Fruit fly (Drosophila melanogaster) whole organism, embryonic: Measurements from ENCODE around the gene CG12992.

ENCODE experiments used
- Antp ChIP-seq: fragments of 200-800 bp; sonication (Bioruptor generic); optimal IDR thresholded peaks from 3 replicates; lab custom pipeline; 2016; ENCODE audit warnings: missing biosample characterization, missing genetic modification characterization
- Atf3 ChIP-seq: fragments of 200-800 bp; sonication (Bioruptor generic); optimal IDR thresholded peaks from 3 replicates; lab custom pipeline; 2016; ENCODE audit warnings: missing biosample characterization, missing genetic modification characterization
- CG10321 ChIP-seq: fragments of 200-800 bp; sonication (Bioruptor generic); IDR thresholded peaks from 2 replicates; pipeline ENCODE4 v1.3.6; 2022; ENCODE audit warnings: missing biosample characterization, missing genetic modification characterization
- CG11695 ChIP-seq: fragments of 200-800 bp; sonication (Bioruptor generic); IDR thresholded peaks from 3 replicates; pipeline ENCODE4 v1.3.6; 2022; ENCODE audit warnings: missing biosample characterization, missing genetic modification characterization
- CG11696 ChIP-seq: fragments of 200-800 bp; sonication (Bioruptor generic); IDR thresholded peaks from 2 replicates; pipeline ENCODE4 v1.3.6; 2022; ENCODE audit warnings: missing biosample characterization, missing genetic modification characterization
- CG12071 ChIP-seq: fragments of 200-800 bp; sonication (Bioruptor generic); optimal IDR thresholded peaks from 3 replicates; lab custom pipeline; 2018; ENCODE audit warnings: missing biosample characterization, mild to moderate bottlenecking, missing genetic modification characterization
- CG12299 ChIP-seq: fragments of 200-800 bp; sonication (Bioruptor generic); optimal IDR thresholded peaks from 2 replicates; lab custom pipeline; 2018; ENCODE audit warnings: missing biosample characterization, mild to moderate bottlenecking, missing genetic modification characterization
- CG13424 ChIP-seq: fragments of 200-800 bp; sonication (Bioruptor generic); optimal IDR thresholded peaks from 2 replicates; lab custom pipeline; 2019; ENCODE audit warnings: missing biosample characterization, mild to moderate bottlenecking, missing genetic modification characterization, moderate library complexity
- CG14965 ChIP-seq: fragments of 200-800 bp; sonication (Bioruptor generic); optimal IDR thresholded peaks from 2 replicates; lab custom pipeline; 2016; ENCODE audit warnings: missing biosample characterization, missing genetic modification characterization, borderline replicate concordance
- CG15073 ChIP-seq: fragments of 200-800 bp; sonication (Bioruptor generic); optimal IDR thresholded peaks from 2 replicates; lab custom pipeline; 2016; ENCODE audit warnings: missing biosample characterization, missing genetic modification characterization
- CG17328 ChIP-seq: fragments of 200-800 bp; sonication (Bioruptor generic); IDR thresholded peaks from 2 replicates; pipeline ENCODE4 v1.3.6; 2022; ENCODE audit warnings: missing biosample characterization, missing genetic modification characterization
- CG17612 ChIP-seq: fragments of 200-800 bp; sonication (Bioruptor generic); IDR thresholded peaks from 2 replicates; pipeline ENCODE4 v1.3.6; 2022; ENCODE audit warnings: missing biosample characterization, missing genetic modification characterization
- CG1792 ChIP-seq: fragments of 200-800 bp; sonication (Bioruptor generic); optimal IDR thresholded peaks from 2 replicates; lab custom pipeline; 2016; ENCODE audit warnings: missing biosample characterization, missing genetic modification characterization
- CG18262 ChIP-seq: fragments of 200-800 bp; optimal IDR thresholded peaks from 3 replicates; lab custom pipeline; 2019; ENCODE audit warnings: missing biosample characterization, mild to moderate bottlenecking, missing genetic modification characterization, moderate library complexity
- CG31365 ChIP-seq: fragments of 200-800 bp; sonication (Bioruptor generic); optimal IDR thresholded peaks from 2 replicates; lab custom pipeline; 2018; ENCODE audit warnings: missing biosample characterization, mild to moderate bottlenecking, missing genetic modification characterization
- CG32532 ChIP-seq: fragments of 200-800 bp; sonication (Bioruptor generic); IDR thresholded peaks from 2 replicates; pipeline ENCODE4 v1.3.6; 2022; ENCODE audit warnings: missing biosample characterization, missing genetic modification characterization
- CG3995 ChIP-seq: fragments of 200-800 bp; sonication (Bioruptor generic); optimal IDR thresholded peaks from 3 replicates; lab custom pipeline; 2016; ENCODE audit warnings: missing biosample characterization, missing genetic modification characterization
- CG43689 ChIP-seq: fragments of 200-800 bp; sonication (Bioruptor generic); IDR thresholded peaks from 2 replicates; pipeline ENCODE4 v1.3.6; 2022; ENCODE audit warnings: missing biosample characterization, missing genetic modification characterization
- CG6254 ChIP-seq: fragments of 200-800 bp; sonication (Bioruptor generic); optimal IDR thresholded peaks from 3 replicates; lab custom pipeline; 2017; ENCODE audit warnings: mild to moderate bottlenecking, missing biosample characterization, missing genetic modification reagents, missing genetic modification characterization
- CG8944 ChIP-seq: fragments of 200-800 bp; sonication (Bioruptor generic); optimal IDR thresholded peaks from 3 replicates; lab custom pipeline; 2016; ENCODE audit warnings: missing biosample characterization, missing genetic modification characterization
- CrebB ChIP-seq: fragments of 200-800 bp; sonication (Bioruptor generic); optimal IDR thresholded peaks from 3 replicates; lab custom pipeline; 2018; ENCODE audit warnings: missing biosample characterization, mild to moderate bottlenecking, missing genetic modification characterization
- D19B ChIP-seq: fragments of 200-800 bp; sonication (Bioruptor generic); optimal IDR thresholded peaks from 2 replicates; lab custom pipeline; 2017; ENCODE audit warnings: missing biosample characterization, mild to moderate bottlenecking, missing genetic modification characterization
- Dbx ChIP-seq: fragments of 200-800 bp; sonication (Bioruptor generic); IDR thresholded peaks from 3 replicates; pipeline ENCODE4 v1.3.6; 2022; ENCODE audit warnings: missing biosample characterization, missing genetic modification characterization
- Dip2 ChIP-seq: fragments of 200-800 bp; sonication (Bioruptor generic); IDR thresholded peaks from 2 replicates; pipeline ENCODE4 v1.3.6; 2022; ENCODE audit warnings: missing biosample characterization, missing genetic modification characterization
- Dp ChIP-seq: fragments of 200-800 bp; sonication (Bioruptor generic); optimal IDR thresholded peaks from 2 replicates; lab custom pipeline; 2018; ENCODE audit warnings: missing biosample characterization, mild to moderate bottlenecking, missing genetic modification characterization, moderate library complexity
- Drgx ChIP-seq: fragments of 200-800 bp; sonication (Bioruptor generic); IDR thresholded peaks from 2 replicates; pipeline ENCODE4 v1.3.6; 2022; ENCODE audit warnings: missing biosample characterization, missing genetic modification characterization
- HLH54F ChIP-seq: fragments of 200-800 bp; sonication (Bioruptor generic); optimal IDR thresholded peaks from 3 replicates; lab custom pipeline; 2016; ENCODE audit warnings: missing biosample characterization, missing genetic modification characterization
- Hmx ChIP-seq: fragments of 200-800 bp; sonication (Bioruptor generic); optimal IDR thresholded peaks from 2 replicates; lab custom pipeline; 2016; ENCODE audit warnings: missing biosample characterization, missing genetic modification characterization
- Kr ChIP-seq: fragments of 200-800 bp; sonication (Bioruptor generic); optimal IDR thresholded peaks from 2 replicates; lab custom pipeline; 2017; ENCODE audit warnings: missing biosample characterization, mild to moderate bottlenecking, missing genetic modification characterization
- Lhr ChIP-seq: fragments of 200-800 bp; sonication (Bioruptor generic); optimal IDR thresholded peaks from 3 replicates; lab custom pipeline; 2017; ENCODE audit warnings: mild to moderate bottlenecking, missing biosample characterization, missing genetic modification reagents, missing genetic modification characterization
- MTF-1 ChIP-seq: fragments of 200-800 bp; sonication (Bioruptor generic); optimal IDR thresholded peaks from 2 replicates; lab custom pipeline; 2018; ENCODE audit warnings: missing biosample characterization, mild to moderate bottlenecking, missing genetic modification characterization, borderline replicate concordance
- NFAT ChIP-seq: fragments of 200-800 bp; sonication (Bioruptor generic); IDR thresholded peaks from 2 replicates; pipeline ENCODE4 v1.3.6; 2022; ENCODE audit warnings: missing biosample characterization, missing genetic modification characterization
- PHDP ChIP-seq: fragments of 200-800 bp; sonication (Bioruptor generic); optimal IDR thresholded peaks from 3 replicates; lab custom pipeline; 2018; ENCODE audit warnings: missing biosample characterization, mild to moderate bottlenecking, missing genetic modification characterization, moderate library complexity
- Rfx ChIP-seq: fragments of 200-800 bp; sonication (Bioruptor generic); IDR thresholded peaks from 2 replicates; pipeline ENCODE4 v1.3.6; 2022; ENCODE audit warnings: missing biosample characterization, missing genetic modification characterization
- Xbp1 ChIP-seq: fragments of 200-800 bp; sonication (Bioruptor generic); optimal IDR thresholded peaks from 3 replicates; lab custom pipeline; 2016; ENCODE audit warnings: missing biosample characterization, mild to moderate bottlenecking, missing genetic modification characterization
- ab ChIP-seq: fragments of 200-800 bp; sonication (Bioruptor generic); optimal IDR thresholded peaks from 2 replicates; lab custom pipeline; 2016; ENCODE audit warnings: missing biosample characterization, missing genetic modification characterization
- dati ChIP-seq: fragments of 200-800 bp; sonication (Bioruptor generic); IDR thresholded peaks from 2 replicates; pipeline ENCODE4 v1.3.6; 2022; ENCODE audit warnings: missing biosample characterization, missing genetic modification characterization
- disco-r ChIP-seq: fragments of 200-800 bp; sonication (Bioruptor generic); optimal IDR thresholded peaks from 2 replicates; lab custom pipeline; 2016; ENCODE audit warnings: missing biosample characterization, missing genetic modification characterization
- gsb-n ChIP-seq: fragments of 200-800 bp; sonication (Bioruptor generic); optimal IDR thresholded peaks from 3 replicates; lab custom pipeline; 2018; ENCODE audit warnings: missing biosample characterization, mild to moderate bottlenecking, missing genetic modification characterization
- jing ChIP-seq: fragments of 200-800 bp; sonication (Bioruptor generic); optimal IDR thresholded peaks from 2 replicates; lab custom pipeline; 2018; ENCODE audit warnings: missing biosample characterization, mild to moderate bottlenecking, missing genetic modification characterization
- lbe ChIP-seq: fragments of 200-800 bp; sonication (Bioruptor generic); optimal IDR thresholded peaks from 2 replicates; lab custom pipeline; 2016; ENCODE audit warnings: missing biosample characterization, mild to moderate bottlenecking, missing genetic modification characterization
- lov ChIP-seq, 2 experiments: fragments of 200-800 bp in 1 of 2; fragments of >200 bp in 1 of 2; sonication (Bioruptor generic) in 1 of 2; IDR thresholded peaks in 1 of 2; optimal IDR thresholded peaks in 1 of 2; 2 replicates in 1 of 2; 3 replicates in 1 of 2; pipeline versions ENCODE4 v1.3.6 to Lab custom; 2017 to 2022; ENCODE audit warnings: missing biosample characterization in 1 of 2, missing genetic modification characterization in 1 of 2
- mirr ChIP-seq: fragments of 200-800 bp; sonication (Bioruptor generic); optimal IDR thresholded peaks from 3 replicates; lab custom pipeline; 2018; ENCODE audit warnings: missing biosample characterization, mild to moderate bottlenecking, missing genetic modification characterization
- nerfin-1 ChIP-seq: fragments of 200-800 bp; sonication (Bioruptor generic); optimal IDR thresholded peaks from 3 replicates; lab custom pipeline; 2019; ENCODE audit warnings: missing biosample characterization, mild to moderate bottlenecking, missing genetic modification characterization, moderate library complexity
- nom ChIP-seq: fragments of 200-800 bp; sonication (Bioruptor generic); optimal IDR thresholded peaks from 2 replicates; lab custom pipeline; 2017; ENCODE audit warnings: missing biosample characterization, missing genetic modification characterization, mild to moderate bottlenecking, moderate library complexity, missing genetic modification reagents
- phol ChIP-seq: fragments of 200-800 bp; sonication (Bioruptor generic); optimal IDR thresholded peaks from 3 replicates; lab custom pipeline; 2018; ENCODE audit warnings: missing biosample characterization, mild to moderate bottlenecking, missing genetic modification characterization, moderate library complexity
- vfl ChIP-seq: fragments of 200-800 bp; sonication (Bioruptor generic); optimal IDR thresholded peaks from 2 replicates; lab custom pipeline; 2016; ENCODE audit warnings: missing biosample characterization, missing genetic modification characterization
- z ChIP-seq: fragments of 200-800 bp; sonication (Bioruptor generic); IDR thresholded peaks from 3 replicates; pipeline ENCODE4 v1.3.6; 2022; ENCODE audit warnings: missing biosample characterization, missing genetic modification characterization

CG12992 gene

DNA sequence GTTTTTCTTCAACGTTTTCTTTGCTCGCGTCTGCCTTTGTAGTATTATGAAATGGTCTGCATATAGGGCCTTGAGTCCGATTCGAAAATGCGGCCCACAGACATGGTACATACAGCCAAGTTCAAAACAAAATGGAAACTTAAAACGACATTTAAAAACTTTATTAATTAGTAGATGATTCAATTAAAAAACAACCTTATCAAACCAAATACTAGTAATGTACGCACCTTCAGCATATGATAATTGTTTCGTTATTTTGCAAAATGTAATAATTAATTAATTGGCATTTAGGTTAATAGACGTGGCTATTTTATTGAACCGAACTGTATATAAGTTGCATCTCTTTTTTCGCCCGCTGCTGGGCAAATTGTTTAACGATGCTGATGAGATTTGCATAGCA, 6.1 kb downstream of the CG12992 start:
- peak; percentile 50; the same call in 1 of the 2 replicates for TF ChIP-seq Drgx (GFP tag; lab: Robert Waterston, UW)
- TF ChIP-seq CG11696 (GFP tag; lab: Robert Waterston, UW): 0 out of 2 replicates have a peak, but pooled peaks have one; percentile 34
- no peak for TF ChIP-seq lbe (GFP tag; lab: Kevin White, UChicago)

DNA sequence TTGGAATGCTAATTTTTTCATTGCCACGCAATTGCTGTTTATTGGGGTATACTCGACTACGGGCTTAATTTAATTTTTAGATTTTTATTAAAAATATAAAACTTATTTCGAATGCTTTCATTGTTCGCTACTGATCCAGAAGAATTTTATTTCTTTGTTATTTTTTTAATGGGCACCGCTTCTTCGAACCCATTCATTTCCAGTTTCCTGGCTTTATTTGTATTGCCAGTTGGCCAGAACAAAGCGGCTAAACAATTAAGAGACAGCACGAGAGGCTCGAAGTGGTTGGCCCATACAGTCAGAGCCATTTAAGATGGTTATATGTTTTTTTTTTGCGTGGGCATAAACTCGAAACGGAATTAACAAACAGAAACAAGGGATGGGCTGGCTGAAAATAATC, 7.2 kb downstream of the CG12992 start:
- TF ChIP-seq CG43689 (GFP tag; lab: Robert Waterston, UW) (no peak), ab (GFP tag; lab: Kevin White, UChicago) (no peak), CG18262 (tag; lab: Kevin White, UChicago) (peak; percentile 71), CG13424 (peak; percentile 75), z (GFP tag; lab: Robert Waterston, UW) (no peak), HLH54F (GFP tag; lab: Kevin White, UChicago) (peak; percentile 60), vfl (GFP tag; lab: Kevin White, UChicago) (peak; percentile 55), Rfx (peak; percentile 93), MTF-1 (GFP tag; lab: Kevin White, UChicago) (no peak), PHDP (tag; lab: Kevin White, UChicago) (peak; percentile 78), Xbp1 (GFP tag; lab: Kevin White, UChicago) (peak; percentile 72), Hmx (peak; percentile 38), NFAT (GFP tag; lab: Robert Waterston, UW) (peak; percentile 74), Dbx (GFP tag; lab: Robert Waterston, UW) (peak; percentile 92), dati (GFP tag; lab: Robert Waterston, UW) (no peak), Atf3 (GFP tag; lab: Kevin White, UChicago) (no peak), CG11696 (GFP tag; lab: Robert Waterston, UW) (peak; percentile 49; the same call in 1 of the 2 replicates), CrebB (tag; lab: Kevin White, UChicago) (no peak), phol (peak; percentile 63), CG8944 (no peak), CG11695 (peak; percentile 86), CG15073 (no peak), Antp (GFP tag; lab: Kevin White, UChicago) (peak; percentile 10), Kr (no peak), lov (optimal IDR thresholded peaks at IDR 0.05; lab: Kevin White, UChicago) (no peak), lov (GFP tag; IDR thresholded peaks at IDR 0.05; lab: Robert Waterston, UW) (no peak), CG31365 (tag; lab: Kevin White, UChicago) (no peak), CG12071 (GFP tag; lab: Kevin White, UChicago) (peak; percentile 50), CG14965 (GFP tag; lab: Kevin White, UChicago) (no peak), CG17328 (GFP tag; lab: Robert Waterston, UW) (peak; percentile 76), Dip2 (no peak), disco-r (GFP tag; lab: Kevin White, UChicago) (peak; percentile 12), mirr (GFP tag; lab: Kevin White, UChicago) (no peak), CG1792 (GFP tag; lab: Kevin White, UChicago) (no peak), CG32532 (GFP tag; lab: Robert Waterston, UW) (peak; percentile 90), CG10321 (GFP tag; lab: Robert Waterston, UW) (peak; percentile 52; the same call in 1 of the 2 replicates), CG6254 (GFP tag; lab: Kevin White, UChicago) (no peak), jing (GFP tag; lab: Kevin White, UChicago) (no peak), CG3995 (peak; percentile 22), D19B (peak; percentile 98), nom (GFP tag; lab: Kevin White, UChicago) (peak; percentile 34), CG12299 (tag; lab: Kevin White, UChicago) (peak; percentile 12), gsb-n (peak; percentile 44), nerfin-1 (tag; lab: Kevin White, UChicago) (no peak), Lhr (no peak), Dp (no peak), CG17612 (peak; percentile 64; the same call in 1 of the 2 replicates)
